Fruit fly (Drosophila melanogaster) whole organism, prepupa: Measurements from ENCODE around the gene alphaKap4.
A peak's percentile ranks its signal among the peaks of the same experiment; 100 is the strongest.

ENCODE experiments used
- CG10631 ChIP-seq: fragments of 200-800 bp; sonication (Bioruptor generic); optimal IDR thresholded peaks from 2 replicates; lab custom pipeline; 2016; ENCODE audit warnings: missing biosample characterization, missing genetic modification characterization
- CG10669 ChIP-seq: fragments of 200-800 bp; sonication (Bioruptor generic); optimal IDR thresholded peaks from 3 replicates; lab custom pipeline; 2018; ENCODE audit warnings: missing biosample characterization, mild to moderate bottlenecking, missing genetic modification characterization, moderate library complexity
- CG11902 ChIP-seq: fragments of 200-800 bp; sonication (Bioruptor generic); optimal IDR thresholded peaks from 3 replicates; lab custom pipeline; 2016; ENCODE audit warnings: missing biosample characterization, missing genetic modification characterization
- CG15336 ChIP-seq: fragments of 200-800 bp; sonication (Bioruptor generic); IDR thresholded peaks from 2 replicates; pipeline ENCODE4 v1.3.6; 2022; ENCODE audit warnings: missing biosample characterization, missing genetic modification characterization
- CG1621 ChIP-seq: fragments of 200-800 bp; sonication (Bioruptor generic); optimal IDR thresholded peaks from 3 replicates; lab custom pipeline; 2018; ENCODE audit warnings: missing biosample characterization, mild to moderate bottlenecking, missing genetic modification characterization
- CG34406 ChIP-seq: fragments of 200-800 bp; sonication (Bioruptor generic); optimal IDR thresholded peaks from 3 replicates; lab custom pipeline; 2016; ENCODE audit warnings: missing biosample characterization, missing genetic modification characterization
- CG3919 ChIP-seq: fragments of 200-800 bp; sonication (Bioruptor generic); optimal IDR thresholded peaks from 3 replicates; lab custom pipeline; 2016; ENCODE audit warnings: missing biosample characterization, missing genetic modification characterization
- CG6792 ChIP-seq: fragments of 200-800 bp; sonication (Bioruptor generic); optimal IDR thresholded peaks from 3 replicates; lab custom pipeline; 2016; ENCODE audit warnings: missing biosample characterization, missing genetic modification characterization
- CG6808 ChIP-seq: fragments of 200-800 bp; sonication (Bioruptor generic); optimal IDR thresholded peaks from 3 replicates; lab custom pipeline; 2017; ENCODE audit warnings: missing biosample characterization, missing genetic modification characterization, mild to moderate bottlenecking, moderate library complexity, missing genetic modification reagents
- CG8119 ChIP-seq: fragments of 200-800 bp; sonication (Bioruptor generic); IDR thresholded peaks from 3 replicates; pipeline ENCODE4 v1.3.6; 2022; ENCODE audit warnings: missing biosample characterization, missing genetic modification characterization
- Eip75B ChIP-seq: fragments of 200-800 bp; sonication (Bioruptor generic); optimal IDR thresholded peaks from 3 replicates; lab custom pipeline; 2016; ENCODE audit warnings: missing biosample characterization, missing genetic modification characterization
- Eip78C ChIP-seq: fragments of 200-800 bp; sonication (Bioruptor generic); peaks from one replicate; lab custom pipeline; 2016; ENCODE audit warnings: missing biosample characterization, missing genetic modification characterization
- Eip93F ChIP-seq: fragments of 200-800 bp; sonication (Bioruptor generic); optimal IDR thresholded peaks from 2 replicates; lab custom pipeline; 2016; ENCODE audit warnings: missing biosample characterization, mild to moderate bottlenecking, missing genetic modification characterization
- Ets21C ChIP-seq: fragments of 200-800 bp; sonication (Bioruptor generic); optimal IDR thresholded peaks from 3 replicates; lab custom pipeline; 2016; ENCODE audit warnings: missing biosample characterization, missing genetic modification characterization
- Hr38 ChIP-seq: sonication (Bioruptor generic); optimal IDR thresholded peaks from 2 replicates; lab custom pipeline; 2016; ENCODE audit warnings: missing biosample characterization, missing genetic modification characterization
- Hr39 ChIP-seq: fragments of 200-800 bp; sonication (Bioruptor generic); optimal IDR thresholded peaks from 2 replicates; lab custom pipeline; 2016; ENCODE audit warnings: missing biosample characterization, missing genetic modification characterization
- Lpt ChIP-seq: fragments of 200-800 bp; sonication (Bioruptor generic); optimal IDR thresholded peaks from 3 replicates; lab custom pipeline; 2016; ENCODE audit warnings: missing biosample characterization, missing genetic modification characterization
- OdsH ChIP-seq: fragments of 200-800 bp; sonication (Bioruptor generic); optimal IDR thresholded peaks from 3 replicates; lab custom pipeline; 2016; ENCODE audit warnings: missing biosample characterization, missing genetic modification characterization
- Sox102F ChIP-seq: fragments of 200-800 bp; sonication (Bioruptor generic); optimal IDR thresholded peaks from 2 replicates; lab custom pipeline; 2016; ENCODE audit warnings: missing biosample characterization, mild to moderate bottlenecking, missing genetic modification characterization
- achi ChIP-seq: fragments of 200-800 bp; sonication (Bioruptor generic); optimal IDR thresholded peaks from 3 replicates; lab custom pipeline; 2016; ENCODE audit warnings: missing biosample characterization, missing genetic modification characterization
- cyc ChIP-seq: fragments of 200-800 bp; sonication (Bioruptor generic); optimal IDR thresholded peaks from 3 replicates; lab custom pipeline; 2016; ENCODE audit warnings: missing biosample characterization, missing genetic modification characterization
- dsx ChIP-seq: fragments of 200-800 bp; optimal IDR thresholded peaks from 3 replicates; lab custom pipeline; 2019; ENCODE audit warnings: missing biosample characterization, mild to moderate bottlenecking, missing genetic modification characterization, moderate library complexity; ENCODE audit not compliant: poor library complexity, severe bottlenecking
- esn ChIP-seq: fragments of 200-800 bp; sonication (Bioruptor generic); optimal IDR thresholded peaks from 2 replicates; lab custom pipeline; 2016; ENCODE audit warnings: missing biosample characterization, mild to moderate bottlenecking, missing genetic modification characterization, moderate library complexity
- fd59A ChIP-seq: fragments of 200-800 bp; sonication (Bioruptor generic); optimal IDR thresholded peaks from 2 replicates; lab custom pipeline; 2017; ENCODE audit warnings: missing biosample characterization, mild to moderate bottlenecking, missing genetic modification characterization, missing genetic modification reagents
- fkh ChIP-seq: fragments of 200-800 bp; sonication (Bioruptor generic); optimal IDR thresholded peaks from 3 replicates; lab custom pipeline; 2017; ENCODE audit warnings: missing biosample characterization, mild to moderate bottlenecking, missing genetic modification characterization, moderate library complexity
- net ChIP-seq: fragments of 200-800 bp; sonication (Bioruptor generic); optimal IDR thresholded peaks from 3 replicates; lab custom pipeline; 2016; ENCODE audit warnings: missing biosample characterization, missing genetic modification characterization
- spab ChIP-seq: fragments of 200-800 bp; sonication (Bioruptor generic); optimal IDR thresholded peaks from 2 replicates; lab custom pipeline; 2017; ENCODE audit warnings: missing biosample characterization, mild to moderate bottlenecking, missing genetic modification characterization, missing genetic modification reagents
- ss ChIP-seq, 2 experiments: fragments of 200-800 bp; sonication (Bioruptor generic); optimal IDR thresholded peaks; 2 replicates in 1 of 2; 3 replicates in 1 of 2; lab custom pipeline; 2017 to 2018; ENCODE audit warnings: mild to moderate bottlenecking in 2 of 2, missing biosample characterization in 2 of 2, missing genetic modification characterization in 2 of 2, moderate library complexity in 1 of 2
- svp ChIP-seq: fragments of 200-800 bp; sonication (Bioruptor generic); peaks from one replicate; lab custom pipeline; 2016; ENCODE audit warnings: missing biosample characterization, missing genetic modification characterization
- topi ChIP-seq: fragments of 200-800 bp; sonication (Bioruptor generic); optimal IDR thresholded peaks from 3 replicates; lab custom pipeline; 2016; ENCODE audit warnings: missing biosample characterization, missing genetic modification characterization

alphaKap4 gene

DNA sequence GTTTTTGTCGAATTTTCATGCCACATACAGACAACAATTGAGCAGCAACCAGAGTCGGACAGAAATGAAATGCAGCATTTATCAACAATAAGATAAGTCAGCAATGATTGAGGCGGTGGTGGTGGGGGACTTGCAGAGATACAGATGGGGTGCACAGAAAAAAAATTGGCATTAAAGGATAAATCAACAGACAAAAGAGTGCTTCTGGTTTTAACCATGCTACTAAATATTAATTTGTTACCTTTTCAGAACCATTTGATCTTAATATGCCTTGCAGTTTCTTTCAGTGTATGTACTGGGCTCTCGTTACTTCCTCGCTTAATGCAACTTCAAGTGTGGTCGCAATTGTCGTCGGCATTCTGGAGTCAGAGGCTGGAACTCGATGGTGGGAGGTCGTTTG is 22.1 kb downstream of the alphaKap4 start (continued):
- TF ChIP-seq fd59A (GFP tag; lab: Kevin White, UChicago) (no peak), achi (GFP tag; lab: Kevin White, UChicago) (peak; percentile 9), Eip75B (GFP tag; lab: Kevin White, UChicago) (peak; percentile 24), ss (GFP tag; optimal IDR thresholded peaks at IDR 0.05; lab: Kevin White, UChicago) (peak; percentile 20 to 49), net (GFP tag; lab: Kevin White, UChicago) (no peak), CG10669 (GFP tag; lab: Kevin White, UChicago) (peak; percentile 42), Eip93F (no peak), Ets21C (GFP tag; lab: Kevin White, UChicago) (no peak), cyc (GFP tag; lab: Kevin White, UChicago) (peak; percentile 47), CG34406 (no peak), spab (peak; percentile 45), Hr38 (GFP tag; lab: Kevin White, UChicago) (no peak)

DNA sequence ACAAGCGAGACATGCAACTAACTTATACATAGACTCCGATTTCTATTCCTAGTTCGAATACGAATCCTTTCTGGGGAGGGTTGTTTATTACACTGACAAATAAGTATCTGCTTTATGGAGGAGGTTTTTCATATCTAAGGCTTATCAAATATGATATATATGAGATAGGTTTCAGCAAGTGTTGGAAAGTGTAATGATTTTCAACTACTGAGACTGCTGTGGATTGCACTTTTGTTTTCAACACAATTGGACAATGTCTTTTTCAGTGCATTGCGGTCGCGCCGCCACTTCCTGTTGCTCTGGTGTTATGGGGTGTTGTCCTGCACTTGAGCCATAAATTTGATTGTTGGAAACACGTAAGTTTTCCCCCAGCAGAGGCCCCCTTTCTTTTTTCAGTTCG is 23.2 kb downstream of the alphaKap4 start:
- TF ChIP-seq Eip78C (peak; percentile 33), svp (peak; percentile 53), CG15336 (no peak)

DNA sequence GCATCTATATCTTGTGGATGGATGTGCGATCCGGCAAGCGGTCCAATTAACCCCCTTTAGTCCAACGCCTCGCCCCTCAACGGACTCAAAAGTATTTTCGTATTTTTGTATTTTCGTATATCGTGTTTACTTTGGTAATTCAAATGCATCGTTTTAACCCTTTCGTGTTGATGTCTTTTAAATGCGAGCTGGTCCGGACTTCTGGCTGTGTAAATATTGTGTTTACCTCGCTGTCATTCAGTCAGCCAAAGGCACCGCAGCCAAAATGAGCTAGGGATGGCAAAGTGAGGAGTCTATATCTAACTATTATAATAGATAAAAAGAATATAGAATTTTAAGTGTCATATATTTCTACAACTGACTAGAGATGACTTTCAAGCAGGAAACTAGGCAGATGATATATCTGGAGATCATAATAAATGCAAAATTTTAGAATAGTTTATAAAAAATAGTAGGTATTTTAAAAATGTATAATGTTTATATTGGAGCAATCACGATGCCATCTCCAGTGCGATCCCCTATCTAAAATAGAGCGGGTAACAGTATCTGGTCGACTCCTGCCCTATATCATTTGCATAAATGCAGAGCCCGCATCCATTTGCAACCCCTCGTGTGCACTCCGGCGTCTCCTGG is 27.1 kb downstream of the alphaKap4 start:
- TF ChIP-seq svp, result peak; percentile 40
- TF ChIP-seq ss (GFP tag; optimal IDR thresholded peaks at IDR 0.05; lab: Kevin White, UChicago), result peak in 1 of 2 experiments; percentile 32
- peak; percentile 52 for TF ChIP-seq Eip78C
- TF ChIP-seq CG8119 (GFP tag; lab: Robert Waterston, UW), result no peak
- no peak for TF ChIP-seq CG6808 (GFP tag; lab: Kevin White, UChicago)
- TF ChIP-seq fkh (GFP tag; lab: Kevin White, UChicago), result peak; percentile 29

DNA sequence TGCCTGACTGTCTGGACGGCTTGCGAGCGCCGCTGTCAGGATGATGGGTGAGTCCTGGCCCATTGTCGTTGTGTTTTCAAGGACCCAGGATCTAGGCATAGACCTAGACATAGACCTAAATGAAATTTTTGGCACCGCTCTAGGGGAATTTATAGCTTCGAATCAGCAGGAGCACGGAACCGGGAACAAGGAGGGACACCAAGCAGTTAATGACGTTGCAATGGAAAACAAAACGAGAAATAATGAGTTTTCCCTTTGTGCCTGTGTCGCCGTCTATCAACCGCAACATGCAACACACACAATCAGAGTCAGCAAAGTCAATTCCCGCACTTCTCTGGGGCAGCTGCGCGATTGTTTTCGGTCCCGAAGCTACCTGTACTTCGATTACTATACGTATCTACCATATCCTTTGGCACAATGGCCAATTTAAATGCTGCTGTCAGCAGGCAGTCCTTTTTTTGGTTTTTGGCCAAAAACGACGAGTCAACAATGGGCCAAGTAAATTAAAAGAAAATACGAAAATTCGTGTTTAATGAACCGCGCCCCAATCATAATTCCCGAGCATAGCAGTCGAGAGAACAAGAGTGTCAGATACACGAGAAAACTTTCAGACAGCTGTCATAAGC is 27.8 kb downstream of the alphaKap4 start:
- no peak for TF ChIP-seq CG6792 (GFP tag; lab: Kevin White, UChicago)
- TF ChIP-seq Lpt (GFP tag; lab: Kevin White, UChicago), result no peak
- no peak for TF ChIP-seq OdsH
- TF ChIP-seq CG1621 (tag; lab: Kevin White, UChicago), result no peak
- TF ChIP-seq dsx (GFP tag; lab: Kevin White, UChicago), result no peak

DNA sequence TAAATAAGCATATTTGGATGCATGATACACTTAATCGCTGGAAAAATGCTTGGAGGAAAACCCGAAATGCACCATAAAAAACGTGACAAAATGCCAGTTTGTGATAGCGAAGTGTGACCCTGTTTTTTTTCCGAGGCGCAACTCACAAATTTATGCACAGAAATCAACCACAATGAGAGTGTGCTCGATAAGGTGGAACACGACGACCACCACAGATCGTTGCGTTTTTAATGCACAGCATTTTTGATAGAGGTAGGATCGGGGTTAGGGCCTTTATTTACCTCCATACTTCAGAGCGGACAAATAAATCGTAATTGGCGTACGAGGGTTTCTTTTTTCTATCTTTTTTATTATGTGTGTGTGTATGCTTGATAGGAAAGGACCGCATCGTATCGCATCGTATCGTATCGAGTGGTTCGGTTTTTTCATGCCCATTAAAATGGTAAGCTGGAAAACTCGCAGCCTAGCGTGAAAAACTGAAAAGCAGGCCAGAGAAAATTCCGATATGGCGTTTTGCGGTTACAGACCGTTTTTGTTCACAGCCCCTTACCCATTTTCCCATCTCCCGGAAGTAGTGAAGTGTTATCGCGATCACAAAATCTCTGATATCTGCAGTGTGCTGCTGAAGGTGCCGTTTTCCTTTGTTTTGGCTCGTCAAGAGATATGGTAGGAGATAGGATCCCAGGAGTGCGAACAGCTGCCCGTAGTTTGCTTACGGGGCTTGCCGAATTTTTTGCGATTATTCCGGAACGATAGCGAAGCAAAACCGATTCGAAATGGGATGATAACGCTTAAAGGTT is 30.1 kb downstream of the alphaKap4 start:
- no peak for TF ChIP-seq Hr39
- no peak for TF ChIP-seq CG3919 (GFP tag; lab: Kevin White, UChicago)
- no peak for TF ChIP-seq Eip75B (GFP tag; lab: Kevin White, UChicago)
- TF ChIP-seq Hr38 (GFP tag; lab: Kevin White, UChicago), result no peak
- no peak for TF ChIP-seq cyc (GFP tag; lab: Kevin White, UChicago)
- TF ChIP-seq fd59A (GFP tag; lab: Kevin White, UChicago), result no peak

DNA sequence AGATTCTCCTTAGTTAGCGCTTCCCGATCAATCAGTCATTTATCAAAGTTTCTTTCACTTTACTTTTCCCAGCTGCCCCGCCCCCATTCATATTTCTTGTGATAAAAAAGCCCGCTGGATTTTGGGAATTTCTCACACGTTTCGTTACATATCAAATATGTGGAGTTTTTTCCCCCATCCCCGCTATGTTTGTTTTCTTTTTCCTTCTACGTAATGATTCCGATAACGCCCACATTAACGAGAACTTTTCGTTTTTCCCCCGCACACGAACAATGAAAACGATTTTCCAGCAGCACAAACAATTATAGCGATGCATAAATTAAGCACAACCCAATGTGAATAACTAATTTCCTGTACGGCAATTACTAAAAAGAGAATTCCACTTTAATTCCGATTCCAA is 30.7 kb downstream of the alphaKap4 start:
- TF ChIP-seq CG34406 (no peak), Hr39 (no peak), topi (GFP tag; lab: Kevin White, UChicago) (no peak), esn (no peak), Sox102F (GFP tag; lab: Kevin White, UChicago) (no peak), CG10631 (GFP tag; lab: Kevin White, UChicago) (no peak), Eip78C (no peak), CG11902 (no peak)
- TF ChIP-seq, all 60 proteins: peak for 0
